Fruit fly (Drosophila melanogaster) whole organism, prepupa: ENCODE results near the gene CG8944.

Experiments
- CG10669 ChIP-seq: fragments of 200-800 bp; sonication (Bioruptor generic); optimal IDR thresholded peaks from 3 replicates; lab custom pipeline; 2018; ENCODE audit warnings: missing biosample characterization, mild to moderate bottlenecking, missing genetic modification characterization, moderate library complexity
- CG11762 ChIP-seq: fragments of 200-800 bp; sonication (Bioruptor generic); optimal IDR thresholded peaks from 3 replicates; lab custom pipeline; 2016; ENCODE audit warnings: missing biosample characterization, missing genetic modification characterization; ENCODE audit not compliant: insufficient read depth
- CG11902 ChIP-seq: fragments of 200-800 bp; sonication (Bioruptor generic); optimal IDR thresholded peaks from 3 replicates; lab custom pipeline; 2016; ENCODE audit warnings: missing biosample characterization, missing genetic modification characterization
- CG15336 ChIP-seq: fragments of 200-800 bp; sonication (Bioruptor generic); IDR thresholded peaks from 2 replicates; pipeline ENCODE4 v1.3.6; 2022; ENCODE audit warnings: missing biosample characterization, missing genetic modification characterization
- CG3032 ChIP-seq: fragments of 200-800 bp; optimal IDR thresholded peaks from 2 replicates; lab custom pipeline; 2019; ENCODE audit warnings: missing biosample characterization, mild to moderate bottlenecking, missing genetic modification characterization, moderate library complexity
- CG32006 ChIP-seq: fragments of 200-800 bp; sonication (Bioruptor generic); optimal IDR thresholded peaks from 3 replicates; lab custom pipeline; 2017; ENCODE audit warnings: missing biosample characterization, mild to moderate bottlenecking, missing genetic modification characterization
- CG34406 ChIP-seq: fragments of 200-800 bp; sonication (Bioruptor generic); optimal IDR thresholded peaks from 3 replicates; lab custom pipeline; 2016; ENCODE audit warnings: missing biosample characterization, missing genetic modification characterization
- CG3919 ChIP-seq: fragments of 200-800 bp; sonication (Bioruptor generic); optimal IDR thresholded peaks from 3 replicates; lab custom pipeline; 2016; ENCODE audit warnings: missing biosample characterization, missing genetic modification characterization
- CG4318 ChIP-seq: fragments of 200-800 bp; sonication (Bioruptor generic); optimal IDR thresholded peaks from 3 replicates; lab custom pipeline; 2017; ENCODE audit warnings: missing biosample characterization, mild to moderate bottlenecking, missing genetic modification characterization
- CG6276 ChIP-seq: fragments of 200-800 bp; sonication (Bioruptor generic); optimal IDR thresholded peaks from 2 replicates; lab custom pipeline; 2017; ENCODE audit warnings: missing biosample characterization, mild to moderate bottlenecking, missing genetic modification characterization
- CG6854 ChIP-seq: fragments of 200-800 bp; sonication (Bioruptor generic); optimal IDR thresholded peaks from 2 replicates; lab custom pipeline; 2017; ENCODE audit warnings: missing biosample characterization, mild to moderate bottlenecking, missing genetic modification characterization
- CG7368 ChIP-seq: fragments of 200-800 bp; sonication (Bioruptor generic); optimal IDR thresholded peaks from 3 replicates; lab custom pipeline; 2016; ENCODE audit warnings: missing biosample characterization, missing genetic modification characterization
- CG8119 ChIP-seq: fragments of 200-800 bp; sonication (Bioruptor generic); IDR thresholded peaks from 3 replicates; pipeline ENCODE4 v1.3.6; 2022; ENCODE audit warnings: missing biosample characterization, missing genetic modification characterization
- CG8319 ChIP-seq: fragments of 200-800 bp; sonication (Bioruptor generic); optimal IDR thresholded peaks from 3 replicates; lab custom pipeline; 2016; ENCODE audit warnings: missing biosample characterization, missing genetic modification characterization
- CG8632 ChIP-seq: fragments of 200-800 bp; sonication (Bioruptor generic); optimal IDR thresholded peaks from 3 replicates; lab custom pipeline; 2016; ENCODE audit warnings: missing biosample characterization, missing genetic modification characterization
- CG9139 ChIP-seq: fragments of 200-800 bp; sonication (Bioruptor generic); optimal IDR thresholded peaks from 3 replicates; lab custom pipeline; 2017; ENCODE audit warnings: missing biosample characterization, mild to moderate bottlenecking, missing genetic modification characterization
- Eip75B ChIP-seq: fragments of 200-800 bp; sonication (Bioruptor generic); optimal IDR thresholded peaks from 3 replicates; lab custom pipeline; 2016; ENCODE audit warnings: missing biosample characterization, missing genetic modification characterization
- Eip78C ChIP-seq: fragments of 200-800 bp; sonication (Bioruptor generic); peaks from one replicate; lab custom pipeline; 2016; ENCODE audit warnings: missing biosample characterization, missing genetic modification characterization
- Eip93F ChIP-seq: fragments of 200-800 bp; sonication (Bioruptor generic); optimal IDR thresholded peaks from 2 replicates; lab custom pipeline; 2016; ENCODE audit warnings: missing biosample characterization, mild to moderate bottlenecking, missing genetic modification characterization
- Ets21C ChIP-seq: fragments of 200-800 bp; sonication (Bioruptor generic); optimal IDR thresholded peaks from 3 replicates; lab custom pipeline; 2016; ENCODE audit warnings: missing biosample characterization, missing genetic modification characterization
- Ets96B ChIP-seq: fragments of 200-800 bp; optimal IDR thresholded peaks from 2 replicates; lab custom pipeline; 2019; ENCODE audit warnings: missing biosample characterization, mild to moderate bottlenecking, missing genetic modification characterization, moderate library complexity
- Gug ChIP-seq: fragments of 200-800 bp; sonication (Bioruptor generic); IDR thresholded peaks from 2 replicates; pipeline ENCODE4 v1.3.6; 2022; ENCODE audit warnings: missing biosample characterization, missing genetic modification characterization
- Hr39 ChIP-seq: fragments of 200-800 bp; sonication (Bioruptor generic); optimal IDR thresholded peaks from 2 replicates; lab custom pipeline; 2016; ENCODE audit warnings: missing biosample characterization, missing genetic modification characterization
- Hr4 ChIP-seq: fragments of 200-800 bp; sonication (Bioruptor generic); optimal IDR thresholded peaks from 3 replicates; lab custom pipeline; 2016; ENCODE audit warnings: missing biosample characterization, missing genetic modification characterization
- Smox ChIP-seq: fragments of 200-800 bp; sonication (Bioruptor generic); optimal IDR thresholded peaks from 3 replicates; lab custom pipeline; 2016; ENCODE audit warnings: missing biosample characterization, missing genetic modification characterization
- Sox102F ChIP-seq: fragments of 200-800 bp; sonication (Bioruptor generic); optimal IDR thresholded peaks from 2 replicates; lab custom pipeline; 2016; ENCODE audit warnings: missing biosample characterization, mild to moderate bottlenecking, missing genetic modification characterization
- Sox14 ChIP-seq: fragments of 200-800 bp; sonication (Bioruptor generic); optimal IDR thresholded peaks from 3 replicates; lab custom pipeline; 2016; ENCODE audit warnings: missing biosample characterization, missing genetic modification characterization
- Sox15 ChIP-seq: fragments of 200-800 bp; sonication (Bioruptor generic); optimal IDR thresholded peaks from 3 replicates; lab custom pipeline; 2016; ENCODE audit warnings: missing biosample characterization, missing genetic modification characterization
- achi ChIP-seq: fragments of 200-800 bp; sonication (Bioruptor generic); optimal IDR thresholded peaks from 3 replicates; lab custom pipeline; 2016; ENCODE audit warnings: missing biosample characterization, missing genetic modification characterization
- acj6 ChIP-seq: fragments of 200-800 bp; sonication (Bioruptor generic); optimal IDR thresholded peaks from 3 replicates; lab custom pipeline; 2016; ENCODE audit warnings: missing biosample characterization, missing genetic modification characterization
- dac ChIP-seq: fragments of 200-800 bp; sonication (Bioruptor generic); optimal IDR thresholded peaks from 2 replicates; lab custom pipeline; 2017; ENCODE audit warnings: missing biosample characterization, mild to moderate bottlenecking, missing genetic modification characterization
- dsx ChIP-seq: fragments of 200-800 bp; optimal IDR thresholded peaks from 3 replicates; lab custom pipeline; 2019; ENCODE audit warnings: missing biosample characterization, mild to moderate bottlenecking, missing genetic modification characterization, moderate library complexity; ENCODE audit not compliant: poor library complexity, severe bottlenecking
- esn ChIP-seq: fragments of 200-800 bp; sonication (Bioruptor generic); optimal IDR thresholded peaks from 2 replicates; lab custom pipeline; 2016; ENCODE audit warnings: missing biosample characterization, mild to moderate bottlenecking, missing genetic modification characterization, moderate library complexity
- fd85E ChIP-seq: fragments of 200-800 bp; sonication (Bioruptor generic); optimal IDR thresholded peaks from 3 replicates; lab custom pipeline; 2016; ENCODE audit warnings: missing biosample characterization, missing genetic modification characterization
- fkh ChIP-seq: fragments of 200-800 bp; sonication (Bioruptor generic); optimal IDR thresholded peaks from 3 replicates; lab custom pipeline; 2017; ENCODE audit warnings: missing biosample characterization, mild to moderate bottlenecking, missing genetic modification characterization, moderate library complexity
- net ChIP-seq: fragments of 200-800 bp; sonication (Bioruptor generic); optimal IDR thresholded peaks from 3 replicates; lab custom pipeline; 2016; ENCODE audit warnings: missing biosample characterization, missing genetic modification characterization
- pdm3 ChIP-seq: fragments of 200-800 bp; sonication (Bioruptor generic); optimal IDR thresholded peaks from 3 replicates; lab custom pipeline; 2016; ENCODE audit warnings: missing biosample characterization, missing genetic modification characterization
- salr ChIP-seq, 2 experiments: fragments of 200-800 bp; sonication (Bioruptor generic); optimal IDR thresholded peaks; 3 replicates each; lab custom pipeline; 2016 to 2018; ENCODE audit warnings: missing biosample characterization in 2 of 2, missing genetic modification characterization in 2 of 2, mild to moderate bottlenecking in 1 of 2
- spab ChIP-seq: fragments of 200-800 bp; sonication (Bioruptor generic); optimal IDR thresholded peaks from 2 replicates; lab custom pipeline; 2017; ENCODE audit warnings: missing biosample characterization, mild to moderate bottlenecking, missing genetic modification characterization, missing genetic modification reagents
- ss ChIP-seq, 2 experiments: fragments of 200-800 bp; sonication (Bioruptor generic); optimal IDR thresholded peaks; 2 replicates in 1 of 2; 3 replicates in 1 of 2; lab custom pipeline; 2017 to 2018; ENCODE audit warnings: mild to moderate bottlenecking in 2 of 2, missing biosample characterization in 2 of 2, missing genetic modification characterization in 2 of 2, moderate library complexity in 1 of 2
- svp ChIP-seq: fragments of 200-800 bp; sonication (Bioruptor generic); peaks from one replicate; lab custom pipeline; 2016; ENCODE audit warnings: missing biosample characterization, missing genetic modification characterization
- vri ChIP-seq: fragments of 200-800 bp; sonication (Bioruptor generic); optimal IDR thresholded peaks from 3 replicates; lab custom pipeline; 2016; ENCODE audit warnings: missing biosample characterization, mild to moderate bottlenecking, missing genetic modification characterization

The CG8944 gene

DNA sequence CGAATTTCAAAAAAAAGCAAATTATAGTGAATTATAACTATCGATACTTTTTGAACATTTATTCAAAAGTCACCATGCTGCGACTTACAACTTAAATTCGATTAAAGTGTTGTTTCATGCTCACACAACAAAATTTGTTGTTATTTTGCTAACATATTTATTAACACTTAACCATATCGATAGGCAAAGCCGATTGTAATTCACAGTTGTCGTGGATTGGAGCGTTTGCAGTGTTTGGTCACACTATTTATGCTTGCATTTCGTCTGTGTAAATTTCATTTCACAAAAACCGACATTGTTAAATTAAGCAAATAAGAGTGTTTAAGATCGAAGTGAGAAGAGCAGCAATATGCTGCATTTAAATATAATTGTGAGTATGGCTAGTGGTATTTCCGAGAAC lies 33.6 kb downstream of the CG8944 start, which contains the start of gene HUWE1:
Gene HUWE1 (plus strand): TSS at position 220 of the 400 bp plus-strand sequence.
- TF ChIP-seq CG6276 (GFP tag; lab: Kevin White, UChicago) (no peak), acj6 (GFP tag; lab: Kevin White, UChicago) (no peak), Gug (GFP tag; lab: Robert Waterston, UW) (no peak), CG8119 (no peak), dsx (GFP tag; lab: Kevin White, UChicago) (peak; percentile 25), svp (GFP tag; lab: Kevin White, UChicago) (no peak), pdm3 (GFP tag; lab: Kevin White, UChicago) (no peak), fkh (GFP tag; lab: Kevin White, UChicago) (no peak), dac (no peak), Ets96B (tag; lab: Kevin White, UChicago) (no peak), CG9139 (GFP tag; lab: Kevin White, UChicago) (no peak), spab (GFP tag; lab: Kevin White, UChicago) (no peak), Eip75B (GFP tag; lab: Kevin White, UChicago) (no peak), CG8319 (no peak), net (no peak), Hr4 (GFP tag; lab: Kevin White, UChicago) (no peak), Eip93F (no peak), fd85E (GFP tag; lab: Kevin White, UChicago) (no peak), CG6854 (peak; percentile 47), CG10669 (GFP tag; lab: Kevin White, UChicago) (no peak), Sox14 (peak; percentile 17), salr (GFP tag; optimal IDR thresholded peaks at IDR 0.05; lab: Kevin White, UChicago) (no peak), Sox102F (GFP tag; lab: Kevin White, UChicago) (no peak), CG3032 (tag; lab: Kevin White, UChicago) (no peak), vri (GFP tag; lab: Kevin White, UChicago) (no peak), Sox15 (GFP tag; lab: Kevin White, UChicago) (no peak), CG15336 (GFP tag; lab: Robert Waterston, UW) (0 out of 2 replicates have a peak, but pooled peaks have one; percentile 14), CG34406 (no peak), CG11902 (no peak), CG3919 (no peak), CG11762 (GFP tag; lab: Kevin White, UChicago) (no peak), ss (GFP tag; optimal IDR thresholded peaks at IDR 0.05; lab: Kevin White, UChicago) (no peak), CG32006 (GFP tag; lab: Kevin White, UChicago) (no peak), CG8632 (no peak), CG7368 (GFP tag; lab: Kevin White, UChicago) (no peak), CG4318 (no peak), Hr39 (GFP tag; lab: Kevin White, UChicago) (no peak), esn (GFP tag; lab: Kevin White, UChicago) (peak; percentile 10), achi (GFP tag; lab: Kevin White, UChicago) (no peak), Smox (GFP tag; lab: Kevin White, UChicago) (no peak)
- TF ChIP-seq, all 60 proteins: peak for 5

- TF ChIP-seq fkh (GFP tag; lab: Kevin White, UChicago), result peak; percentile 74
- peak; percentile 43 for TF ChIP-seq Eip78C (GFP tag; lab: Kevin White, UChicago)
- no peak for TF ChIP-seq ss (GFP tag; optimal IDR thresholded peaks at IDR 0.05; lab: Kevin White, UChicago)
- TF ChIP-seq CG8632, result no peak
- peak; percentile 48 for TF ChIP-seq svp (GFP tag; lab: Kevin White, UChicago)
- no peak for TF ChIP-seq Ets21C
Measured at dm6 chrX:15710751-15711179, 35.3 kb downstream of the CG8944 start.
